Worm (Caenorhabditis elegans) whole organism, early embryonic: Measurements from ENCODE around the gene flp-8.

Experiments
- B0310.2 ChIP-seq: sonication (generic microtip); optimal IDR thresholded peaks from 2 replicates; lab custom pipeline; 2016; ENCODE audit warnings: mild to moderate bottlenecking, missing genetic modification characterization, missing compliant biosample characterization
- aly-1 ChIP-seq: sonication (generic microtip); optimal IDR thresholded peaks from 2 replicates; lab custom pipeline; 2016; ENCODE audit warnings: missing genetic modification characterization, missing compliant biosample characterization
- ama-1 ChIP-seq: fragments of 150-350 bp; optimal IDR thresholded peaks from 2 replicates; lab custom pipeline; 2014
- ceh-13 ChIP-seq: fragments of 200-800 bp; sonication (Bioruptor generic); optimal IDR thresholded peaks from 2 replicates; lab custom pipeline; 2018; ENCODE audit warnings: mild to moderate bottlenecking, missing genetic modification characterization, missing compliant biosample characterization
- ceh-36 ChIP-seq: sonication (generic microtip); optimal IDR thresholded peaks from 2 replicates; lab custom pipeline; 2016; ENCODE audit warnings: missing genetic modification characterization, inconsistent platforms, missing compliant biosample characterization
- ets-7 ChIP-seq: sonication (generic microtip); optimal IDR thresholded peaks from 2 replicates; lab custom pipeline; 2016; ENCODE audit warnings: missing genotype, missing genetic modification characterization, missing compliant biosample characterization
- flt-1 ChIP-seq: fragments of 200-800 bp; sonication (Bioruptor generic); IDR thresholded peaks from 2 replicates; pipeline ENCODE4 v1.3.6; 2022; ENCODE audit warnings: missing genetic modification characterization, missing compliant biosample characterization
- hmbx-1 ChIP-seq: sonication (generic microtip); optimal IDR thresholded peaks from 2 replicates; lab custom pipeline; 2016; ENCODE audit warnings: mild to moderate bottlenecking, missing genetic modification characterization, missing compliant biosample characterization
- pes-1 ChIP-seq: fragments of 200-800 bp; sonication (Bioruptor generic); IDR thresholded peaks from 2 replicates; pipeline ENCODE4 v1.3.6; 2022; ENCODE audit warnings: missing genetic modification reagents, missing genetic modification characterization, missing compliant biosample characterization
- sea-1 ChIP-seq: fragments of 200-800 bp; sonication (Bioruptor generic); conservative IDR thresholded peaks from 2 replicates; pipeline ENCODE4 v1.3.6; 2022; ENCODE audit warnings: missing genetic modification characterization, missing compliant biosample characterization
- tbx-11 ChIP-seq: fragments of 200-800 bp; sonication (Bioruptor generic); IDR thresholded peaks from 2 replicates; pipeline ENCODE4 v1.3.6; 2022; ENCODE audit warnings: missing genetic modification characterization, missing compliant biosample characterization

DNA sequence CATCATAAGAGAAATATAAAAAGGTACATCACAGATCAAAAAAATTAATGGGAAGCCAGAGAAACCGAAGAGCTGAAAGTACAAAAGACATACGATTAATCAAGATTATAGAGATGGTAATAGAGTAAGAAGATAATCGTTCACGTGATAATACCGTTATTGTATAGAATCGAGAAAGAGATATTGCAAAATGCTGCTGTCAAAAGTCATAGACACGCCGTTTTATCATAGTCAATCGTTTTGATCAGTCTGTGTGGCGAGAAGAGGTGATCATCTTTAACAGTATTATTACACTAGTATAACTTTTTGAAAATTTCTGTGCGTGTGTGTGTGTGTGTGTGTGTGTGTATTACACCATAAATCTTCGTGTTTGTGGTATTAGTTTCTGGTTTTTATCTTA lies 13.2 kb downstream of the flp-8 start:
- TF ChIP-seq ama-1 (lab: Kevin White, UChicago) = no peak
- no peak for TF ChIP-seq flt-1 (GFP tag; lab: Robert Waterston, UW)
- no peak for TF ChIP-seq B0310.2 (tag; lab: Kevin White, UChicago)
- no peak for TF ChIP-seq pes-1 (GFP tag; lab: Robert Waterston, UW)
- TF ChIP-seq tbx-11 (GFP tag; lab: Robert Waterston, UW) = no peak
- TF ChIP-seq ceh-36 (tag; lab: Kevin White, UChicago) = no peak
- TF ChIP-seq hmbx-1 = no peak
- TF ChIP-seq ceh-13 (GFP tag; lab: Kevin White, UChicago) = no peak
- no peak for TF ChIP-seq sea-1
- TF ChIP-seq ets-7 (tag; lab: Kevin White, UChicago) = no peak
- TF ChIP-seq aly-1 (tag; lab: Kevin White, UChicago) = no peak
